Worm (Caenorhabditis elegans) whole organism, L4/young adult: ENCODE results near the gene B0496.2.

ENCODE experiments used
- W03F9.2 ChIP-seq: fragments of 150-350 bp; optimal IDR thresholded peaks from 2 replicates; lab custom pipeline; 2014; ENCODE audit warnings: missing biosample characterization, missing genetic modification characterization
- dao-5 ChIP-seq: sonication (generic microtip); optimal IDR thresholded peaks from 2 replicates; lab custom pipeline; 2016; ENCODE audit warnings: missing genotype, missing genetic modification characterization, moderate library complexity, missing compliant biosample characterization
- him-1 ChIP-seq: sonication (generic microtip); optimal IDR thresholded peaks from 2 replicates; lab custom pipeline; 2016; ENCODE audit warnings: missing genotype, missing genetic modification reagents, missing genetic modification characterization, missing compliant biosample characterization

B0496.2 gene

DNA sequence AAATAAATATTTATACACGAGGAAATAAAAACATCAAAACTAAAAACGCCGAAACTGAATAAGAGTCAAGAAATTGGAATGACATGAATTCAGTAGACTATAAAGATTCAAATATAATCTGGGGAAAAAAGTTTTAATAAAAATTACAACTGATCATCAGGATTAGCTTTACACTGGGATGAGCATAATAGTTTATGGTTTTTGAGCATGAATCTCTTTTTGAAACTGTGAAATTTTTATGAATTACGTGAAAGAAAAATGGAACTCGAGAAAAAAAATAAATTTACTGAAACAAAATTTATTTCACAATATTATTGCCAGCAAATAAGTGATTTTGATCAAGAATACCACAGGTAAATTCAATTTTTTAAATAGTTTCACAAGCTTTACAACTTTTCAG is at the start of gene B0496.2:
Gene B0496.2, plus strand, starts transcription at position 301 of the 400 bp plus-strand sequence.
- TF ChIP-seq dao-5 (tag; lab: Kevin White, UChicago) (no peak), W03F9.2 (tag; lab: Kevin White, UChicago) (no peak), him-1 (tag; lab: Kevin White, UChicago) (no peak)

DNA sequence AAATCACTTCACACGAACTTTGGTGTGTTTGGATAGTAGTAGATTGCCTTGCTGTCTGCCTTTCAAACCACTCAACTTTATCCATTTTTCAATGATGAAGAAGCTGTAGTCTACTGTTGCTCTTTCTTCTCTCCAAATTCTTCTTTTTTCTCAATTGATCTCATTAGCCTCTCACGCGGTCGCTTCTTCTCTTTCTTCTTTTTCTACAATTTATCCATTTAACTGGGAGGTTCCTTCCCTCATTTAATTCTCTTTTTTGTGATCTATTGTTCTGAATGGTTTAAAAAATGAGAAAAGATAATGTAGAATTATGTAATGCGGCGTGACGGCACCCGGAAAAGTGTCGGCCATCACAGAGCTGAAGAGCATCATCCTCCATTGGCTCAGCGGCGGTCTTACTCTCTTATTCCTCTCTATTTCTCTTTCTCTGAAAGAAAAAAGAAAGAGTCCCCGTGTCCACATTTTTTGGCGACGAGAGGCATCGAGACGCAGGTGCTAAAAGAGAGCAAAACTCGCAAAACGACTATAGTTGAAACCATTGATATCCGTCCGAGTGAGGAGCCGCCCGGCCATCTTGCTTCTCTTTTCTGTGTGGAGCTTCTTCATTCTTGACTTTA is 47.0 kb upstream of the B0496.2 start:
- no peak for TF ChIP-seq W03F9.2 (tag; lab: Kevin White, UChicago)
- no peak for TF ChIP-seq dao-5 (tag; lab: Kevin White, UChicago)
- TF ChIP-seq him-1 (tag; lab: Kevin White, UChicago) = peak; percentile 53

DNA sequence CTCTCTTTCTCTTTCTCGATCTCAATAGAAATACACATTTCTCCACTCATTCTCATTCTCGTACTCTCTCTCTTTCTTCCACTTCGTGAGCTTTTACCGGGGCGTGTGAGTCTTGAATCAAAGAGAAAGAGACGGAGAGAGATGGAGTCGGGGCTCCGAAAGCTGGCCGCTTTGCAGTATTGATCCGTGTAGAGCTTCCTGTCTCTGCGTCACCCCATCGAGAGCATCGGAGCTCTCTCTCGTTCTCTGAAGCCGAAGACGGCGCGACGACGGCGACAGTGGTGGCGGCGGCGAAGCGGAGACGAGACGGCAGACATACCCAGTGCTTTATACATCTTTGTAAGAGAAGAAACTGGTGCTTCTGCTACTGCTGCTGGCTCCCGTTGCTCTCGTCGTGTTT is 45.6 kb upstream of the B0496.2 start:
- TF ChIP-seq dao-5 (tag; lab: Kevin White, UChicago) (no peak), him-1 (tag; lab: Kevin White, UChicago) (peak; percentile 83)

DNA sequence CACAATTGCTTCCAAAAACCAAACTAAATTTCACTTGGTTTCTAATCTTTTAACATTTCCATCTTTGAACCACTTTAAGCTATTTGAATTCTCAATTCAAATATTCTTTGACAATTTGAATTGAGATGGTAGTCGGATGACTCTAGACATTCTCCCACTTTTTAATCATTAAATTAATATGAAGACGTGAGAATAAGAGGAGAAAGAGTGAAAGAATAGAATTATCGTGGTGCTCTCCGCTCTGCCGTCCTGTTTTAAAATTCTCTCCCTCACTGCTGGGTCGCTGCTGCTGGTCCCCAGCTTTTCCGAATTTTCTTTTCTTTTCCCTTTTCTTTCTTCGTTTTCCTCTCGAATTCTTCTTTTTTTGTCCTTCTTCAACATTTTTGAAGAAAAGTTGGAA is 44.2 kb upstream of the B0496.2 start:
- TF ChIP-seq W03F9.2 (tag; lab: Kevin White, UChicago) (no peak), him-1 (tag; lab: Kevin White, UChicago) (no peak), dao-5 (tag; lab: Kevin White, UChicago) (no peak)

DNA sequence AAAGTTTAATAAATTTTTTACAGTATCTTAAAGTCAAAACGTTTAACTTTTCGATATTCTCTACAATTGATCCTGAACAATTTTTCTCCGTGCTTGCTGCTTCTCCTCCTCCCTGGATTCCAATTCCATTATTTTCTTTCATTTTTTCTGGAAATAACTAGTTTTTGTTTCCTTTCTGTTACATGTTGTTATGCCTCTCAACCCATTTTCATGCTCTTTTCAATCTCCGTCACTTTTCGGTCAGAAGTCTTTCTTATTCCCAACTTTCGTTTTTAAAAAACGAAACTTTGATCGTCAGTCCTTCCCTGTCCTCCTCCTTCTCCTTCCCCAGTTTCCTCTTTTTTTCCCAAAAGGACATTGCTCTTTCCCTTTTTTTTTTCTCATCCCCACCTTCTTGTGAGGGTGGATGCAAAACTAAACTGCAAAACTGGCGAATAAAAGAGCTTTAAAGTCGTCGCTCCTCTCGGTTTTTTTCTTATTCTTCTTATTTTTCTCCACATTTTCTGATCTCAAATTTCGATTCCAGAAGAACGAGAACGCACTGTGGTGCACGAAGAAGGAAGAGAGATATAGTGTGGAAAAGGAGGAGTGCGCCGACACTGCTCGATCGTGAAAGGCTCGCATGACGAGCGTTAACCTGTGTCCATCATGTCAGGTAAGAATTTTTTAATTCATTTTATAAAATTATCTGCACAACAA is 42.6 kb upstream of the B0496.2 start, which contains the start of the genes C48A7.16 and egl-19:
Gene C48A7.16, plus strand, starts transcription at position 544 of the 699 bp plus-strand sequence.
Gene egl-19, plus strand, starts transcription at position 649 of the 699 bp plus-strand sequence.
- TF ChIP-seq W03F9.2 (tag; lab: Kevin White, UChicago) (no peak), him-1 (tag; lab: Kevin White, UChicago) (no peak), dao-5 (tag; lab: Kevin White, UChicago) (no peak)

DNA sequence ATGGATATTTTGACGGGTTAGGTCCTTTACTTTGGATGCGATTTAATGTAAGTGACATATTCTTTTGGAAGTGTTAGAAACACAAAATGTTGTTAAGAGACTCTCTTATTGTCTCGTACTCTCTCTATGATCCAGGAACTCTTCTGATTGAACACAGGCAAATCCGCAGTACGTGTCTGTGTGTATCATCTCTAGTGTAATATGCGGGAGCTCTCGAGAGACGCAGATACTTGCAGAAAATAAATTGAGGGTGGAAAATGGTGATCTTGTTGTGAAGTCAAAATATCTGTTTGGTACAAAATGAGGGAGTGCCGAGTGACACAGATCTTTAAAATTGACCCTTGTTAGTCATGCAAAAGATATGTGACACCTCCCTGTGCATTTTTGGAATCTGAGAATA is 41.0 kb upstream of the B0496.2 start:
- no peak for TF ChIP-seq dao-5 (tag; lab: Kevin White, UChicago)
- no peak for TF ChIP-seq him-1 (tag; lab: Kevin White, UChicago)
- TF ChIP-seq W03F9.2 (tag; lab: Kevin White, UChicago) = no peak

DNA sequence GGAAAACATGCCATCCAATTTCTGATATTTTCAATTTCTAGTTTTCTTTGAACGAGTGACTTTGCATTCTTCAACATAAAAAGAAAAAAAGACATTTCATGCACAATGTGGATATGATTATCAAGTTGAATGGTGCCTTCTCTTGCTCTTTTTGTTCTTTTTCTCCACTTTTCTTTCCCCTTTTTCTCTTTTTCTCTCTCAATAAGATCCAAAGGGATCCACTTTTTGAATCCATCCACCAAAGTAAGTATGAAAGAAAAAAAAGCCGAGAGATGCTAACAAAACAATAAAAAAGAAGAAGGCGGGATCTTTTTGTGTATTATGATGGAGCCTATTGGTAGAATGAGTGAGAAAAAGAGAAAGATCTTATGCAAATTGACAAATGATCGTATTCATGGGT is 40.4 kb upstream of the B0496.2 start:
- TF ChIP-seq him-1 (tag; lab: Kevin White, UChicago) = no peak
- no peak for TF ChIP-seq W03F9.2 (tag; lab: Kevin White, UChicago)
- no peak for TF ChIP-seq dao-5 (tag; lab: Kevin White, UChicago)

DNA sequence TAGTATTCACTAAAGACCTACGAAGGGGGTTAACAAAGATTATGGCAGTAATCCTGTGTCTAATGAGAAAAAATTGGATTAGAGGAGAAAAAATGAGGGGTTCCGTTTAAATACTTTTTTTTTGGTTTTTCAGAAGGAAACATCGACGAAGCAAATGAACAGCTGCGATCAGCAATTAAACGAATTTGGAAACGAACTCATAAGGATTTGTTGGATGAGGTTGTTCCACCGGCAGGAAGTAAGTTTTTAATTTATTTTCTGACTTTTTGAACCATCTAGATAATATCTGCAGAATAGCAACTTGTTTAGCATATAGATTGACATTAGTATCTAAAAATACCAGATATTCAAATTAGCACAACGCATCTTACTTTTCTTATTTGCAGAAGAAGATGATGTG is 34.1 kb upstream of the B0496.2 start:
- TF ChIP-seq W03F9.2 (tag; lab: Kevin White, UChicago) (no peak), him-1 (tag; lab: Kevin White, UChicago) (no peak), dao-5 (tag; lab: Kevin White, UChicago) (no peak)

DNA sequence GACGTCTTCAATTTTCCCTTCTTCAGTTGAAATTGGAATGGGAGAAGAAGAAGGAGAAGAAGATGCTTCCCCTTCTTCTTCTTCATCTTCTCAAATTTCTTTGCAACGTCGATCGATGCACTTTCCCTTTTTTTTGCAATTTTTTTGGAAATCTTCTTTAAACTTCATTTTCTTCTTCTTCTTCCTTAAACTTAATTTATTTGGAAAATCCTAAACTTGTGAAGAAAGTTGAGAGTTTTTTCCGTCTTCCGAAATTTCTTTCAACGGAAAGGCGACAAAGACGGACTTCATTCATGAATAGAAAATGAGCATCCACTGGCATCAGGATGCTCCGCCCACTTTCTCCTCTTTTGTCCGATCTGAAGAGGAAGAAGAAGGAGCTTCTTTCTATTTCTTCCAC is 33.5 kb upstream of the B0496.2 start:
- no peak for TF ChIP-seq him-1 (tag; lab: Kevin White, UChicago)

DNA sequence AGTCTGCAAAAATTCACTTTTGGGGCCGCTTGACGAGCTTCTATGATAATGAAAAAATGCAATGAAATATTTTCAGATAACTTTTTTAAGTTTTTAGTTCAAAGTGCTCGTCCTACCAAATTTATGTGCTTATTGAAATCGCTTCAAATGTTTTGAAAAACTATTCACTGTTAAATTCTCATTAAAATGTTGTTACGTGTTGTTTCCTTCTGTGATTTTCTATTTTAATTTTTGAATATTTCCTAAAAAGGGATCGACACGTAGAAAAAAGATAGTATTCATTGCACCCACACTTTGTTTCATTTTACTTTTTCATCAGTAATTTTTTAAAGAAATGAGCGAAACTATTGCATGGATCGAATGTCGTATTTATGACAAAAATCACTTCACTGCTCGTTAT is 28.8 kb upstream of the B0496.2 start, which contains the start of gene B0496.6:
Gene B0496.6, plus strand, starts transcription at position 301 of the 400 bp plus-strand sequence.
- TF ChIP-seq dao-5 (tag; lab: Kevin White, UChicago) = no peak
- TF ChIP-seq W03F9.2 (tag; lab: Kevin White, UChicago) = no peak
- no peak for TF ChIP-seq him-1 (tag; lab: Kevin White, UChicago)

DNA sequence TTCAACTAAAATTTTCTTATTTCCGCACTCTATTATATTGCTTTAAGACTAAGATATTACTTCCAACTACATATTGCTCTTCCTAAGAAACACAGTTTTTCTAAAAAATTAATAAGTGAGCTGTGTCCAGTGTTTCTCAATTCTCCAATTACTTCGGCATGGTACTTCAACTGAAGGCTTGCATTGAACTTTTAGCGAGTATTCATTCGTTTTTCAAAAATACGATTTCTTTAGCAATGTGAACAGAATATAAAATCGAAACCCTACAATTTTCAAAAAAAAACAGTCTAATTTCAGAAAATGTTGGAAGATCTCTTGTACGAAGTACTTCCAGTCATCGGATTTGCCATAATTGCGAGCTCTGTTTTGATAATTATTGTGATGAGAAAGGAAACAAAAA is 26.7 kb upstream of the B0496.2 start, which contains the start of gene srtx-1:
Gene srtx-1, plus strand, starts transcription at position 301 of the 400 bp plus-strand sequence.
- TF ChIP-seq dao-5 (tag; lab: Kevin White, UChicago) (no peak), W03F9.2 (tag; lab: Kevin White, UChicago) (no peak), him-1 (tag; lab: Kevin White, UChicago) (no peak)

DNA sequence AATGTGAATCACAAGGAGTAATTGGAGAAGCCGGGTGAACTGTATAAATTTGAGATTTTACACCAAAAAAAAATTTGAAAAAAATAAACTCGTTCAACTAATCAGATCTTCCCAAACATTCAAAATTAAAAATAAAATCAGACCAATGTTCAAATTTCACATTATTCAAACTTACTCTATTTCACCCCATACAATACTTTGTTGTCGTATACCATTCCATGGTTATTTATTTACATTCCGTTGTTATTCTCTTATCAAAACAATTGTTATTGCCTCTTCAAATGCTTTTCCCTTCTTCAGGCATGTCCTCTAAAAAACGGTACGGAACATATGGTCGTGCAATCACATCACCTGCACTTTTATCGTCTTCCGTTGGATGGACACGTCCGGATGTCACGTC is 23.5 kb upstream of the B0496.2 start, which contains the start of gene unc-82:
Gene unc-82, plus strand, starts transcription at position 301 of the 400 bp plus-strand sequence.
- no peak for TF ChIP-seq W03F9.2 (tag; lab: Kevin White, UChicago)
- no peak for TF ChIP-seq dao-5 (tag; lab: Kevin White, UChicago)
- TF ChIP-seq him-1 (tag; lab: Kevin White, UChicago) = no peak

DNA sequence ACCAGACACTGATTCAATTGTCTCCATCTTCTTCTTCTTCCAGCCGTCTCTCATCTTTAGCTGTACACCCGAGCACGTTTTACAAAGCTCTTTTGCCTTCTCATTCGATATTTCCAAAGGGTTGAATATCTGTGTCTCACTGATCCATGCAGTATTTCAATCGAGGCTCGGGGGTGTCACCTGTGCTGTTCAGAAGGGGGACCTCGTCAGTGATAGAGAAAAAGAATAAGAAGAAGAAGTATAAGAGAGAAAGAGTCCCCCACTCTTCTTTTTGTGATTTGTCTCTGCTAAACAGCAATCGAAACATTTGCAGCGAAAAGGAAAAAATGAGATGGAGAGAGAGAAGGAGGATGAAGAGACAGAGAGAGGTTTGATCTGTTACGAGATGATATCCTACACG is 21.6 kb upstream of the B0496.2 start:
- TF ChIP-seq dao-5 (tag; lab: Kevin White, UChicago) (no peak), W03F9.2 (tag; lab: Kevin White, UChicago) (no peak), him-1 (tag; lab: Kevin White, UChicago) (no peak)
